Worm (Caenorhabditis elegans) whole organism, L1 larva: ENCODE results near the gene pgph-1.

Experiments used
- C04F5.9 ChIP-seq: sonication (generic microtip); optimal IDR thresholded peaks from 2 replicates; lab custom pipeline; 2016; ENCODE audit warnings: missing genetic modification characterization, missing compliant biosample characterization
- C16A3.4 ChIP-seq: fragments of 150-350 bp; optimal IDR thresholded peaks from 2 replicates; lab custom pipeline; 2014; ENCODE audit warnings: missing biosample characterization, missing genetic modification characterization
- C34B4.2 ChIP-seq: sonication (generic microtip); optimal IDR thresholded peaks from 2 replicates; lab custom pipeline; 2017; ENCODE audit warnings: mild to moderate bottlenecking, missing genetic modification characterization, missing compliant biosample characterization
- Y116A8C.19 ChIP-seq: sonication (generic microtip); optimal IDR thresholded peaks from 2 replicates; lab custom pipeline; 2016; ENCODE audit warnings: missing compliant biosample characterization, missing genetic modification characterization, borderline replicate concordance
- aha-1 ChIP-seq: fragments of 150-350 bp; optimal IDR thresholded peaks from 2 replicates; lab custom pipeline; 2014; ENCODE audit warnings: missing biosample characterization, missing genetic modification characterization
- alr-1 ChIP-seq: fragments of 200-800 bp; sonication (Bioruptor generic); optimal IDR thresholded peaks from 2 replicates; lab custom pipeline; 2018; ENCODE audit warnings: borderline replicate concordance, mild to moderate bottlenecking, missing genetic modification characterization, missing compliant biosample characterization
- aly-2 ChIP-seq: fragments of 150-350 bp; optimal IDR thresholded peaks from 2 replicates; lab custom pipeline; 2014; ENCODE audit warnings: missing biosample characterization, missing genetic modification characterization
- ama-1 ChIP-seq: fragments of 150-350 bp; optimal IDR thresholded peaks from 2 replicates; lab custom pipeline; 2014
- blmp-1 ChIP-seq: fragments of 150-350 bp; optimal IDR thresholded peaks from 2 replicates; lab custom pipeline; 2014; ENCODE audit warnings: missing biosample characterization, missing genetic modification characterization
- ceh-63 ChIP-seq: fragments of 200-800 bp; sonication (Bioruptor generic); optimal IDR thresholded peaks from 2 replicates; lab custom pipeline; 2018; ENCODE audit warnings: mild to moderate bottlenecking, missing genetic modification characterization, missing compliant biosample characterization
- ceh-82 ChIP-seq, 3 experiments: fragments of 150-350 bp in 1 of 3; sonication (generic microtip) in 2 of 3; optimal IDR thresholded peaks; 2 replicates each; lab custom pipeline; 2014 to 2017; ENCODE audit warnings: missing biosample characterization in 3 of 3, missing genetic modification characterization in 3 of 3
- ceh-90 ChIP-seq: sonication (generic microtip); optimal IDR thresholded peaks from 2 replicates; lab custom pipeline; 2016; ENCODE audit warnings: missing genetic modification characterization, missing compliant biosample characterization
- dsc-1 ChIP-seq: sonication (generic microtip); optimal IDR thresholded peaks from 2 replicates; lab custom pipeline; 2016; ENCODE audit warnings: mild to moderate bottlenecking, missing genetic modification characterization, missing compliant biosample characterization
- efl-1 ChIP-seq, 4 experiments: fragments of 150-350 bp; optimal IDR thresholded peaks in 3 of 4; peaks in 1 of 4; 1 replicate in 1 of 4; 2 replicates in 3 of 4; lab custom pipeline; 2014; ENCODE audit warnings: missing biosample characterization in 2 of 4, missing genetic modification characterization in 2 of 4, missing genetic modification reagents in 2 of 4
- efl-3 ChIP-seq: fragments of 200-800 bp; sonication (Bioruptor generic); optimal IDR thresholded peaks from 2 replicates; lab custom pipeline; 2018; ENCODE audit warnings: mild to moderate bottlenecking, missing genetic modification characterization, missing compliant biosample characterization
- egl-27 ChIP-seq, 2 experiments: fragments of 150-350 bp in 1 of 2; sonication (generic microtip); optimal IDR thresholded peaks; 3 replicates each; lab custom pipeline; 2017 to 2018; ENCODE audit warnings: missing biosample characterization in 2 of 2, missing genetic modification characterization in 2 of 2, missing genetic modification reagents in 2 of 2
- elt-2 ChIP-seq: sonication (generic microtip); optimal IDR thresholded peaks from 2 replicates; lab custom pipeline; 2016; ENCODE audit warnings: missing genetic modification characterization, mild to moderate bottlenecking, inconsistent platforms, missing compliant biosample characterization, missing genetic modification reagents
- ets-5 ChIP-seq: fragments of 200-800 bp; sonication (Bioruptor generic); IDR thresholded peaks from 2 replicates; pipeline ENCODE4 v1.3.6; 2022; ENCODE audit warnings: missing genetic modification characterization, missing compliant biosample characterization
- fkh-10 ChIP-seq: sonication (generic microtip); optimal IDR thresholded peaks from 2 replicates; lab custom pipeline; 2017; ENCODE audit warnings: missing biosample characterization, missing genetic modification reagents, missing genetic modification characterization
- fkh-4 ChIP-seq: sonication (generic microtip); optimal IDR thresholded peaks from 2 replicates; lab custom pipeline; 2016; ENCODE audit warnings: missing compliant biosample characterization, missing genetic modification characterization, borderline replicate concordance
- fos-1 ChIP-seq: fragments of 150-350 bp; optimal IDR thresholded peaks from 2 replicates; lab custom pipeline; 2014; ENCODE audit warnings: missing biosample characterization, missing genetic modification characterization
- grh-1 ChIP-seq: fragments of 200-800 bp; sonication (Bioruptor generic); IDR thresholded peaks from 2 replicates; pipeline ENCODE4 v1.3.6; 2022; ENCODE audit warnings: missing genetic modification reagents, missing genetic modification characterization, missing compliant biosample characterization
- hlh-17 ChIP-seq: fragments of 200-800 bp; sonication (Bioruptor generic); optimal IDR thresholded peaks from 2 replicates; lab custom pipeline; 2018; ENCODE audit warnings: missing genetic modification characterization, mild to moderate bottlenecking, missing compliant biosample characterization, moderate library complexity, borderline replicate concordance
- hlh-4 ChIP-seq: sonication (generic microtip); optimal IDR thresholded peaks from 2 replicates; lab custom pipeline; 2016; ENCODE audit warnings: mild to moderate bottlenecking, missing genetic modification characterization, missing compliant biosample characterization
- hpl-2 ChIP-seq: fragments of 150-350 bp; optimal IDR thresholded peaks from 2 replicates; lab custom pipeline; 2014; ENCODE audit warnings: missing biosample characterization, missing genetic modification reagents, missing genetic modification characterization
- lin-35 ChIP-seq, 2 experiments: fragments of 150-350 bp; optimal IDR thresholded peaks; 2 replicates each; lab custom pipeline; 2014; ENCODE audit warnings: missing biosample characterization in 2 of 2, missing genetic modification characterization in 2 of 2, missing genetic modification reagents in 2 of 2
- lin-39 ChIP-seq: fragments of 150-350 bp; optimal IDR thresholded peaks from 2 replicates; lab custom pipeline; 2014; ENCODE audit warnings: missing biosample characterization, missing genetic modification reagents, missing genetic modification characterization
- lir-3 ChIP-seq: sonication (generic microtip); optimal IDR thresholded peaks from 2 replicates; lab custom pipeline; 2016; ENCODE audit warnings: mild to moderate bottlenecking, missing genetic modification characterization, moderate library complexity, missing compliant biosample characterization; ENCODE audit not compliant: poor library complexity
- mab-9 ChIP-seq: fragments of 200-800 bp; sonication (Bioruptor generic); IDR thresholded peaks from 2 replicates; pipeline ENCODE4 v1.3.6; 2022; ENCODE audit warnings: missing genetic modification reagents, missing genetic modification characterization, missing compliant biosample characterization
- nhr-19 ChIP-seq: fragments of 200-800 bp; sonication (Bioruptor generic); conservative IDR thresholded peaks from 2 replicates; pipeline ENCODE4 v1.3.6; 2022; ENCODE audit warnings: missing genetic modification characterization, missing compliant biosample characterization
- nhr-20 ChIP-seq: sonication (generic microtip); optimal IDR thresholded peaks from 2 replicates; lab custom pipeline; 2016; ENCODE audit warnings: mild to moderate bottlenecking, missing genetic modification characterization, missing compliant biosample characterization
- nhr-237 ChIP-seq: fragments of 150-350 bp; optimal IDR thresholded peaks from 2 replicates; lab custom pipeline; 2014; ENCODE audit warnings: missing biosample characterization, missing genetic modification characterization
- nhr-28 ChIP-seq: fragments of 150-350 bp; optimal IDR thresholded peaks from 2 replicates; lab custom pipeline; 2014; ENCODE audit warnings: missing biosample characterization, missing genetic modification characterization
- nhr-71 ChIP-seq: sonication (generic microtip); optimal IDR thresholded peaks from 2 replicates; lab custom pipeline; 2016; ENCODE audit warnings: mild to moderate bottlenecking, missing genetic modification characterization, moderate library complexity, missing compliant biosample characterization
- nhr-76 ChIP-seq: sonication (generic microtip); optimal IDR thresholded peaks from 2 replicates; lab custom pipeline; 2017; ENCODE audit warnings: missing biosample characterization, missing genetic modification characterization
- nhr-84 ChIP-seq: sonication (generic microtip); optimal IDR thresholded peaks from 2 replicates; lab custom pipeline; 2017; ENCODE audit warnings: missing biosample characterization, missing genetic modification characterization
- pag-3 ChIP-seq: sonication (generic microtip); optimal IDR thresholded peaks from 2 replicates; lab custom pipeline; 2017; ENCODE audit warnings: missing genetic modification characterization, mild to moderate bottlenecking, missing compliant biosample characterization, antibody characterized with exemption, borderline replicate concordance; ENCODE audit not compliant: insufficient read depth
- pqm-1 ChIP-seq: sonication (generic microtip); optimal IDR thresholded peaks from 3 replicates; lab custom pipeline; 2017; ENCODE audit warnings: missing biosample characterization, missing genetic modification characterization
- skn-1 ChIP-seq: fragments of 150-350 bp; optimal IDR thresholded peaks from 2 replicates; lab custom pipeline; 2014; ENCODE audit warnings: missing biosample characterization, missing genetic modification characterization
- snpc-4 ChIP-seq: fragments of 150-350 bp; optimal IDR thresholded peaks from 2 replicates; lab custom pipeline; 2014; ENCODE audit warnings: missing biosample characterization, missing genetic modification characterization
- snu-23 ChIP-seq: sonication (generic microtip); optimal IDR thresholded peaks from 2 replicates; lab custom pipeline; 2016; ENCODE audit warnings: missing genetic modification characterization, missing compliant biosample characterization
- tbx-2 ChIP-seq: sonication (generic microtip); optimal IDR thresholded peaks from 2 replicates; lab custom pipeline; 2016; ENCODE audit warnings: missing genetic modification characterization, missing compliant biosample characterization
- tlp-1 ChIP-seq: fragments of 150-350 bp; optimal IDR thresholded peaks from 2 replicates; lab custom pipeline; 2014; ENCODE audit warnings: missing biosample characterization, missing genetic modification characterization
- unc-130 ChIP-seq: fragments of 150-350 bp; optimal IDR thresholded peaks from 2 replicates; lab custom pipeline; 2017; ENCODE audit warnings: missing biosample characterization, missing genetic modification characterization, inconsistent platforms
- unc-62 ChIP-seq: fragments of 150-350 bp; optimal IDR thresholded peaks from 2 replicates; lab custom pipeline; 2014; ENCODE audit warnings: missing biosample characterization, missing genetic modification reagents, missing genetic modification characterization
- unc-86 ChIP-seq: sonication (generic microtip); optimal IDR thresholded peaks from 2 replicates; lab custom pipeline; 2016; ENCODE audit warnings: missing genetic modification characterization, missing compliant biosample characterization
- unc-98 ChIP-seq: fragments of 200-800 bp; sonication (Bioruptor generic); IDR thresholded peaks from 2 replicates; pipeline ENCODE4 v1.3.6; 2022; ENCODE audit warnings: missing genetic modification characterization, missing compliant biosample characterization
- vab-15 ChIP-seq: sonication (generic microtip); optimal IDR thresholded peaks from 2 replicates; lab custom pipeline; 2017; ENCODE audit warnings: missing genotype, mild to moderate bottlenecking, missing genetic modification characterization, missing compliant biosample characterization
- xbp-1 ChIP-seq: sonication (generic microtip); optimal IDR thresholded peaks from 2 replicates; lab custom pipeline; 2016; ENCODE audit warnings: missing genetic modification characterization, missing compliant biosample characterization
- zag-1 ChIP-seq: fragments of 150-350 bp; optimal IDR thresholded peaks from 2 replicates; lab custom pipeline; 2014; ENCODE audit warnings: missing biosample characterization, missing genetic modification characterization
- zip-4 ChIP-seq: fragments of 200-800 bp; sonication (Bioruptor generic); optimal IDR thresholded peaks from 2 replicates; lab custom pipeline; 2018; ENCODE audit warnings: mild to moderate bottlenecking, missing genetic modification characterization, moderate library complexity, missing compliant biosample characterization
- ztf-4 ChIP-seq: fragments of 150-350 bp; optimal IDR thresholded peaks from 2 replicates; lab custom pipeline; 2014; ENCODE audit warnings: missing biosample characterization, missing genetic modification characterization

pgph-1 gene

ce11 chrV:5780713-5781360 is 27.5 kb upstream of the pgph-1 start, which contains the start of gene F44E7.5:
Gene F44E7.5 (minus strand): TSS chrV:5780922.
- TF ChIP-seq unc-130 (tag; lab: Kevin White, UChicago) (no peak), aly-2 (tag; lab: Kevin White, UChicago) (no peak), ceh-63 (GFP tag; lab: Kevin White, UChicago) (no peak), dsc-1 (tag; lab: Kevin White, UChicago) (no peak), vab-15 (tag; lab: Kevin White, UChicago) (no peak), tbx-2 (peak; percentile 34), C04F5.9 (no peak), nhr-84 (tag; lab: Kevin White, UChicago) (no peak), zip-4 (GFP tag; lab: Kevin White, UChicago) (no peak), nhr-28 (tag; lab: Kevin White, UChicago) (no peak), fos-1 (tag; lab: Kevin White, UChicago) (no peak), skn-1 (tag; lab: Kevin White, UChicago) (peak; percentile 1), fkh-10 (GFP tag; lab: Kevin White, UChicago) (no peak), mab-9 (GFP tag; lab: Robert Waterston, UW) (no peak), pag-3 (tag; lab: Kevin White, UChicago) (no peak), nhr-76 (no peak), unc-62 (GFP tag; lab: Kevin White, UChicago) (no peak), efl-1 (optimal IDR thresholded peaks at IDR 0.05; lab: Kevin White, UChicago) (peak; percentile 34 to 61), efl-1 (GFP tag; optimal IDR thresholded peaks at IDR 0.05 in 1 of 2; lab: Kevin White, UChicago) (peak; percentile 23 to 87), ama-1 (lab: Kevin White, UChicago) (no peak), snu-23 (GFP tag; lab: Kevin White, UChicago) (peak; percentile 72), alr-1 (tag; lab: Kevin White, UChicago) (no peak), efl-3 (no peak), blmp-1 (peak; percentile 28), ceh-82 (tag; optimal IDR thresholded peaks at IDR 0.05; lab: Kevin White, UChicago) (peak; percentile 31 to 78 (median 41)), egl-27 (tag; optimal IDR thresholded peaks at IDR 0.05; lab: Kevin White, UChicago) (no peak), C34B4.2 (tag; lab: Kevin White, UChicago) (no peak), elt-2 (tag; lab: Kevin White, UChicago) (peak; percentile 80), nhr-237 (tag; lab: Kevin White, UChicago) (no peak), nhr-20 (tag; lab: Kevin White, UChicago) (peak; percentile 66), pqm-1 (tag; lab: Kevin White, UChicago) (no peak), lin-35 (GFP tag; optimal IDR thresholded peaks at IDR 0.05; lab: Kevin White, UChicago) (peak; percentile 0 to 41), fkh-4 (tag; lab: Kevin White, UChicago) (no peak), snpc-4 (no peak), ceh-90 (no peak), unc-86 (tag; lab: Kevin White, UChicago) (no peak), nhr-71 (peak; percentile 77), lin-39 (tag; lab: Kevin White, UChicago) (no peak), ets-5 (GFP tag; lab: Robert Waterston, UW) (no peak), zag-1 (tag; lab: Kevin White, UChicago) (no peak), lir-3 (tag; lab: Kevin White, UChicago) (no peak), ztf-4 (tag; lab: Kevin White, UChicago) (peak; percentile 23), xbp-1 (tag; lab: Kevin White, UChicago) (peak; percentile 8), Y116A8C.19 (tag; lab: Kevin White, UChicago) (no peak), nhr-19 (GFP tag; lab: Robert Waterston, UW) (peak; percentile 59), grh-1 (GFP tag; lab: Robert Waterston, UW) (0 out of 2 replicates have a peak, but pooled peaks have one; percentile 12), C16A3.4 (peak; percentile 53), aha-1 (tag; lab: Kevin White, UChicago) (no peak), unc-98 (GFP tag; lab: Robert Waterston, UW) (0 out of 2 replicates have a peak, but pooled peaks have one; percentile 4), hpl-2 (GFP tag; lab: Kevin White, UChicago) (no peak), hlh-4 (tag; lab: Kevin White, UChicago) (no peak), hlh-17 (GFP tag; lab: Kevin White, UChicago) (no peak), tlp-1 (tag; lab: Kevin White, UChicago) (no peak)
